Worm (Caenorhabditis elegans) whole organism, late embryonic: ENCODE results near the gene srz-58.

ENCODE experiments used
- ceh-9 ChIP-seq: sonication (generic microtip); optimal IDR thresholded peaks from 2 replicates; lab custom pipeline; 2016; ENCODE audit warnings: mild to moderate bottlenecking, missing genetic modification characterization, inconsistent platforms, missing compliant biosample characterization
- nhr-11 ChIP-seq: fragments of 150-350 bp; optimal IDR thresholded peaks from 2 replicates; lab custom pipeline; 2014; ENCODE audit warnings: missing biosample characterization, missing genetic modification characterization
- nhr-232 ChIP-seq: sonication (generic microtip); optimal IDR thresholded peaks from 2 replicates; lab custom pipeline; 2016; ENCODE audit warnings: missing genetic modification characterization, missing compliant biosample characterization

ce11 chrV:17272112-17272511, 45.8 kb upstream of the srz-58 start:
- TF ChIP-seq nhr-11 (tag; lab: Kevin White, UChicago) (no peak), nhr-232 (tag; lab: Kevin White, UChicago) (no peak), ceh-9 (no peak)
